Worm (Caenorhabditis elegans) whole organism, L4 larva: ENCODE data around the gene ccd-5.

Source experiments
- F37D6.2 ChIP-seq: sonication (generic microtip); optimal IDR thresholded peaks from 2 replicates; lab custom pipeline; 2016; ENCODE audit warnings: mild to moderate bottlenecking, missing genetic modification characterization, missing compliant biosample characterization
- F44E2.7 ChIP-seq: fragments of 200-800 bp; sonication (Bioruptor generic); IDR thresholded peaks from 2 replicates; pipeline ENCODE4 v2.1.2; 2022; ENCODE audit warnings: missing genetic modification characterization, missing compliant biosample characterization
- R02D3.7 ChIP-seq: fragments of 150-350 bp; sonication (generic microtip); optimal IDR thresholded peaks from 3 replicates; lab custom pipeline; 2014; ENCODE audit warnings: missing biosample characterization, missing genetic modification characterization
- Y105C5A.15 ChIP-seq: fragments of 200-800 bp; sonication (Bioruptor generic); IDR thresholded peaks from 2 replicates; pipeline ENCODE4 v1.3.6; 2022; ENCODE audit warnings: missing genetic modification characterization, missing compliant biosample characterization
- Y48G9A.11 ChIP-seq: fragments of 200-800 bp; sonication (Bioruptor generic); IDR thresholded peaks from 2 replicates; pipeline ENCODE4 v1.3.6; 2022; ENCODE audit warnings: missing genetic modification reagents, missing genetic modification characterization, missing compliant biosample characterization
- ZK337.2 ChIP-seq: fragments of 200-800 bp; sonication (Bioruptor generic); IDR thresholded peaks from 2 replicates; pipeline ENCODE4 v1.3.6; 2022; ENCODE audit warnings: missing genetic modification reagents, missing genetic modification characterization, missing compliant biosample characterization
- ZK546.5 ChIP-seq, 2 experiments: sonication (generic microtip); optimal IDR thresholded peaks; 2 replicates each; lab custom pipeline; 2017; ENCODE audit warnings: missing biosample characterization in 2 of 2, missing genetic modification characterization in 2 of 2
- attf-4 ChIP-seq: sonication (generic microtip); optimal IDR thresholded peaks from 3 replicates; lab custom pipeline; 2017; ENCODE audit warnings: missing biosample characterization, missing genetic modification characterization
- ceh-28 ChIP-seq: fragments of 150-350 bp; optimal IDR thresholded peaks from 2 replicates; lab custom pipeline; 2014; ENCODE audit warnings: missing biosample characterization, missing genetic modification reagents, missing genetic modification characterization
- ceh-32 ChIP-seq: sonication (generic microtip); optimal IDR thresholded peaks from 2 replicates; lab custom pipeline; 2016; ENCODE audit warnings: mild to moderate bottlenecking, missing genetic modification characterization, missing compliant biosample characterization; ENCODE audit not compliant: poor library complexity
- ceh-44 ChIP-seq: fragments of 200-800 bp; sonication (Bioruptor generic); IDR thresholded peaks from 2 replicates; pipeline ENCODE4 v1.3.6; 2022; ENCODE audit warnings: missing genetic modification reagents, missing genetic modification characterization, missing compliant biosample characterization
- ceh-82 ChIP-seq: sonication (generic microtip); optimal IDR thresholded peaks from 2 replicates; lab custom pipeline; 2017; ENCODE audit warnings: missing biosample characterization, missing genetic modification characterization
- ces-1 ChIP-seq: fragments of 150-350 bp; sonication (generic microtip); optimal IDR thresholded peaks from 4 replicates; lab custom pipeline; 2014; ENCODE audit warnings: missing biosample characterization, missing genetic modification reagents, missing genetic modification characterization
- cey-2 ChIP-seq: sonication (generic microtip); optimal IDR thresholded peaks from 3 replicates; lab custom pipeline; 2017; ENCODE audit warnings: missing genetic modification characterization, mild to moderate bottlenecking, missing compliant biosample characterization, antibody characterized with exemption, borderline replicate concordance; ENCODE audit not compliant: insufficient read depth
- daf-12 ChIP-seq: fragments of 150-350 bp; optimal IDR thresholded peaks from 2 replicates; lab custom pipeline; 2014; ENCODE audit warnings: missing biosample characterization, missing genetic modification reagents, missing genetic modification characterization
- daf-16 ChIP-seq, 3 experiments: sonication (generic microtip); optimal IDR thresholded peaks; 2 replicates each; lab custom pipeline; 2016 to 2017; ENCODE audit warnings: missing genetic modification characterization in 3 of 3, missing genetic modification reagents in 3 of 3, mild to moderate bottlenecking in 2 of 3, missing compliant biosample characterization in 2 of 3, missing biosample characterization in 1 of 3, moderate library complexity in 1 of 3
- daf-19 ChIP-seq: fragments of 200-800 bp; sonication (Bioruptor generic); conservative IDR thresholded peaks from 2 replicates; pipeline ENCODE4 v1.3.6; 2022; ENCODE audit warnings: missing genetic modification characterization, missing compliant biosample characterization
- daf-8 ChIP-seq: fragments of 200-800 bp; sonication (Bioruptor generic); IDR thresholded peaks from 2 replicates; pipeline ENCODE4 v1.3.6; 2022; ENCODE audit warnings: missing genetic modification characterization, missing compliant biosample characterization
- dmd-6 ChIP-seq: fragments of 200-800 bp; sonication (Bioruptor generic); IDR thresholded peaks from 2 replicates; pipeline ENCODE4 v1.3.6; 2022; ENCODE audit warnings: missing genetic modification reagents, missing genetic modification characterization, missing compliant biosample characterization
- gei-8 ChIP-seq: fragments of 200-800 bp; sonication (Bioruptor generic); optimal IDR thresholded peaks from 2 replicates; lab custom pipeline; 2018; ENCODE audit warnings: mild to moderate bottlenecking, missing genetic modification characterization, missing compliant biosample characterization
- hlh-30 ChIP-seq: sonication (generic microtip); optimal IDR thresholded peaks from 2 replicates; lab custom pipeline; 2017; ENCODE audit warnings: antibody characterized with exemption, mild to moderate bottlenecking, missing genetic modification characterization, missing compliant biosample characterization; ENCODE audit not compliant: insufficient read depth
- hmg-1.1 ChIP-seq: fragments of 200-800 bp; sonication (Bioruptor generic); IDR thresholded peaks from 2 replicates; pipeline ENCODE4 v1.3.6; 2022; ENCODE audit warnings: missing genetic modification reagents, missing genetic modification characterization, missing compliant biosample characterization
- jun-1 ChIP-seq: fragments of 150-350 bp; optimal IDR thresholded peaks from 2 replicates; lab custom pipeline; 2014; ENCODE audit warnings: missing biosample characterization, missing genetic modification reagents, missing genetic modification characterization
- lin-1 ChIP-seq: fragments of 200-800 bp; sonication (Bioruptor generic); IDR thresholded peaks from 2 replicates; pipeline ENCODE4 v1.3.6; 2022; ENCODE audit warnings: missing genetic modification reagents, missing genetic modification characterization, missing compliant biosample characterization
- lin-29 ChIP-seq: fragments of 200-800 bp; sonication (Bioruptor generic); IDR thresholded peaks from 2 replicates; pipeline ENCODE4 v1.3.6; 2022; ENCODE audit warnings: missing genetic modification reagents, missing genetic modification characterization, missing compliant biosample characterization
- lin-38 ChIP-seq: fragments of 200-800 bp; sonication (Bioruptor generic); IDR thresholded peaks from 2 replicates; pipeline ENCODE4 v1.3.6; 2022; ENCODE audit warnings: missing genetic modification reagents, missing genetic modification characterization, missing compliant biosample characterization
- lir-3 ChIP-seq: sonication (generic microtip); optimal IDR thresholded peaks from 2 replicates; lab custom pipeline; 2016; ENCODE audit warnings: mild to moderate bottlenecking, missing genetic modification characterization, missing compliant biosample characterization
- madf-5 ChIP-seq, 2 experiments: fragments of 200-800 bp; sonication (Bioruptor generic); IDR thresholded peaks; 2 replicates each; pipeline ENCODE4 v1.3.6; 2022; ENCODE audit warnings: missing compliant biosample characterization in 2 of 2, missing genetic modification characterization in 2 of 2
- madf-9 ChIP-seq: fragments of 200-800 bp; sonication (Bioruptor generic); conservative IDR thresholded peaks from 2 replicates; pipeline ENCODE4 v1.3.6; 2022; ENCODE audit warnings: missing genetic modification reagents, missing genetic modification characterization, missing compliant biosample characterization
- mdt-29 ChIP-seq: fragments of 200-800 bp; sonication (Bioruptor generic); IDR thresholded peaks from 2 replicates; pipeline ENCODE4 v1.3.6; 2022; ENCODE audit warnings: missing genetic modification reagents, missing genetic modification characterization, missing compliant biosample characterization
- mep-1 ChIP-seq: fragments of 150-350 bp; sonication (generic microtip); optimal IDR thresholded peaks from 3 replicates; lab custom pipeline; 2014; ENCODE audit warnings: missing biosample characterization, missing genetic modification characterization
- mes-2 ChIP-seq: sonication (generic microtip); optimal IDR thresholded peaks from 2 replicates; lab custom pipeline; 2016; ENCODE audit warnings: missing genotype, mild to moderate bottlenecking, missing genetic modification characterization, missing compliant biosample characterization; ENCODE audit not compliant: poor library complexity, severe bottlenecking
- mxl-3 ChIP-seq: fragments of 200-800 bp; sonication (Bioruptor generic); optimal IDR thresholded peaks from 2 replicates; lab custom pipeline; 2018; ENCODE audit warnings: mild to moderate bottlenecking, missing genetic modification characterization, missing compliant biosample characterization
- nhr-102 ChIP-seq: sonication (generic microtip); optimal IDR thresholded peaks from 2 replicates; lab custom pipeline; 2016; ENCODE audit warnings: mild to moderate bottlenecking, missing genetic modification characterization, moderate library complexity, missing compliant biosample characterization
- nhr-11 ChIP-seq: fragments of 150-350 bp; optimal IDR thresholded peaks from 2 replicates; lab custom pipeline; 2014; ENCODE audit warnings: missing biosample characterization, missing genetic modification characterization
- nhr-111 ChIP-seq: fragments of 200-800 bp; sonication (Bioruptor generic); optimal IDR thresholded peaks from 2 replicates; lab custom pipeline; 2018; ENCODE audit warnings: mild to moderate bottlenecking, missing genetic modification characterization, missing compliant biosample characterization
- nhr-237 ChIP-seq: sonication (generic microtip); optimal IDR thresholded peaks from 2 replicates; lab custom pipeline; 2017; ENCODE audit warnings: missing biosample characterization, missing genetic modification characterization
- nhr-28 ChIP-seq: fragments of 150-350 bp; optimal IDR thresholded peaks from 2 replicates; lab custom pipeline; 2014; ENCODE audit warnings: missing biosample characterization, missing genetic modification characterization
- nhr-41 ChIP-seq: fragments of 200-800 bp; sonication (Bioruptor generic); IDR thresholded peaks from 2 replicates; pipeline ENCODE4 v1.3.6; 2022; ENCODE audit warnings: missing genetic modification reagents, missing genetic modification characterization, missing compliant biosample characterization
- nhr-42 ChIP-seq: fragments of 200-800 bp; sonication (Bioruptor generic); IDR thresholded peaks from 2 replicates; pipeline ENCODE4 v1.3.6; 2022; ENCODE audit warnings: missing genetic modification characterization, missing compliant biosample characterization
- nhr-76 ChIP-seq: fragments of 150-350 bp; optimal IDR thresholded peaks from 2 replicates; lab custom pipeline; 2014; ENCODE audit warnings: missing biosample characterization, missing genetic modification characterization
- nhr-77 ChIP-seq: fragments of 150-350 bp; optimal IDR thresholded peaks from 2 replicates; lab custom pipeline; 2014; ENCODE audit warnings: missing biosample characterization, missing genetic modification characterization
- rbr-2 ChIP-seq: sonication (generic microtip); optimal IDR thresholded peaks from 2 replicates; lab custom pipeline; 2016; ENCODE audit warnings: missing genotype, missing genetic modification characterization, missing compliant biosample characterization
- skn-1 ChIP-seq: fragments of 150-350 bp; optimal IDR thresholded peaks from 2 replicates; lab custom pipeline; 2014; ENCODE audit warnings: missing biosample characterization, missing genetic modification characterization
- snpc-1.2 ChIP-seq: fragments of 200-800 bp; sonication (Bioruptor generic); IDR thresholded peaks from 2 replicates; pipeline ENCODE4 v1.3.6; 2022; ENCODE audit warnings: missing genetic modification reagents, missing genetic modification characterization, missing compliant biosample characterization
- spr-3 ChIP-seq: fragments of 200-800 bp; sonication (Bioruptor generic); optimal IDR thresholded peaks from 2 replicates; lab custom pipeline; 2018; ENCODE audit warnings: mild to moderate bottlenecking, missing genetic modification characterization, missing compliant biosample characterization
- unc-130 ChIP-seq: sonication (generic microtip); optimal IDR thresholded peaks from 2 replicates; lab custom pipeline; 2016; ENCODE audit warnings: missing genetic modification reagents, missing genetic modification characterization, missing compliant biosample characterization
- zfp-2 ChIP-seq: sonication (generic microtip); optimal IDR thresholded peaks from 2 replicates; lab custom pipeline; 2016; ENCODE audit warnings: mild to moderate bottlenecking, missing genetic modification characterization, missing compliant biosample characterization

ccd-5 gene

DNA sequence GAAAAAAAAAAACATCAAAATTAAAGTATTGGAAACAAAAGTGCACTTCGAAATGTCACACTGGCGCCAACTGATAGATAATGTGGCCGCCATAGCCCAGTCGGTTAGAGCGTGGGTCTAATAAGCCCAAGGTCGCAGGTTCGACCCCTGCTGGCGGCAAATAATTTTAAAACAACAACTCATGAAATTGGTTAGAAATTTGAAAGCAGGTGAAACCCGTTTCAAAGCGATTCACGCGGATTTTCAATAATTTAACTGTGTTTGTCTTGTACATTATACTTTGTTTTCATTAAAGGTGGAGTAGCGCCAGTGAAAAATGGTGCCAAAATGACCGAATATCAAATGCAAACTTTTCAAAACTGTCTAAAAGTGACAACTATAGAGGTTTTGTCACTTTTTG lies 41.2 kb downstream of the ccd-5 start (continued):
- TF ChIP-seq nhr-111 (GFP tag; lab: Kevin White, UChicago) (peak; percentile 34), daf-19 (GFP tag; lab: Robert Waterston, UW) (peak; percentile 80), ceh-28 (tag; lab: Kevin White, UChicago) (no peak), snpc-1.2 (GFP tag; lab: Robert Waterston, UW) (peak; percentile 81), daf-8 (GFP tag; lab: Robert Waterston, UW) (no peak), cey-2 (tag; lab: Kevin White, UChicago) (no peak), rbr-2 (tag; lab: Kevin White, UChicago) (peak; percentile 16), F37D6.2 (tag; lab: Kevin White, UChicago) (no peak), R02D3.7 (tag; lab: Kevin White, UChicago) (no peak), spr-3 (GFP tag; lab: Kevin White, UChicago) (peak; percentile 9), daf-12 (no peak), Y105C5A.15 (GFP tag; lab: Robert Waterston, UW) (no peak), hlh-30 (peak; percentile 46), mes-2 (tag; lab: Kevin White, UChicago) (peak; percentile 59), attf-4 (no peak)

DNA sequence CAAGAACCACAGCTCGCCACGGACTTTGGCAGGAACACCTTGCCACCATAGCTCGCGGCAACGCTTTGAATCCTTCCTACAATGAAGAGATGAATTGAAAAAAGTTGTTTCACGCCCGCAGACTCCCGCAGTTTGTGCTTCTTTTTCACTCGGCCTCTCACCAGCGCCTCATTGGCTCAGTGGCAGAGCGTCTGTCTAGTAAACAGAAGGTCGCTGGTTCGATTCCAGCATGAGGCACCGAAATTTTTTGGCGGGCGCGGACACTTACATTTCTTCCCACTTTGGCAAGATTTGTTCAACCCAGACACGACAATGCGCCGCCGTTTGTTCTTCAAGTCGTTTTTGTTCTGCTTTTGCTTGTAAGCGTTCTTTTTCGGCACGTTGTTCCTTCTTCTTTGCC lies 44.6 kb downstream of the ccd-5 start:
- 0 out of 2 replicates have a peak, but pooled peaks have one; percentile 51 for TF ChIP-seq F44E2.7 (GFP tag; lab: Robert Waterston, UW)
- no peak for TF ChIP-seq skn-1 (tag; lab: Kevin White, UChicago)
- no peak for TF ChIP-seq ceh-32 (tag; lab: Kevin White, UChicago)
- peak; percentile 37 for TF ChIP-seq F37D6.2 (tag; lab: Kevin White, UChicago)
- TF ChIP-seq unc-130 (GFP tag; lab: Kevin White, UChicago) = peak; percentile 8
- no peak for TF ChIP-seq jun-1 (tag; lab: Kevin White, UChicago)
- no peak for TF ChIP-seq daf-8 (GFP tag; lab: Robert Waterston, UW)
- TF ChIP-seq nhr-102 (tag; lab: Kevin White, UChicago) = peak; percentile 37
- TF ChIP-seq lin-38 (GFP tag; lab: Robert Waterston, UW) = peak; percentile 62
- 0 out of 4 replicates have a peak, but pooled peaks of 1 of the 2 experiments have one; percentile 62 for TF ChIP-seq madf-5 (GFP tag; IDR thresholded peaks at IDR 0.05; lab: Robert Waterston, UW)
- TF ChIP-seq nhr-42 (GFP tag; lab: Robert Waterston, UW) = 0 out of 2 replicates have a peak, but pooled peaks have one; percentile 48
- TF ChIP-seq daf-16 (GFP tag; optimal IDR thresholded peaks at IDR 0.05; lab: Kevin White, UChicago) = peak in 1 of 2 experiments; percentile 75
- TF ChIP-seq daf-16 (tag; optimal IDR thresholded peaks at IDR 0.05; lab: Kevin White, UChicago) = peak; percentile 66
- TF ChIP-seq gei-8 (GFP tag; lab: Kevin White, UChicago) = peak; percentile 27
- TF ChIP-seq rbr-2 (tag; lab: Kevin White, UChicago) = peak; percentile 39
- 0 out of 2 replicates have a peak, but pooled peaks have one; percentile 52 for TF ChIP-seq ZK337.2
- peak; percentile 56 for TF ChIP-seq mep-1 (tag; lab: Kevin White, UChicago)
- peak; percentile 12 for TF ChIP-seq hlh-30
- TF ChIP-seq zfp-2 = peak; percentile 2
- TF ChIP-seq Y48G9A.11 (GFP tag; lab: Robert Waterston, UW) = peak; percentile 28
- no peak for TF ChIP-seq nhr-77 (tag; lab: Kevin White, UChicago)
- TF ChIP-seq madf-9 (GFP tag; lab: Robert Waterston, UW) = peak; percentile 57; the same call in 1 of the 2 replicates
- no peak for TF ChIP-seq lir-3 (tag; lab: Kevin White, UChicago)
- TF ChIP-seq ceh-82 (tag; lab: Kevin White, UChicago) = no peak
- TF ChIP-seq ceh-44 = peak; percentile 57
- TF ChIP-seq dmd-6 = peak; percentile 63
- no peak for TF ChIP-seq lin-29 (GFP tag; lab: Robert Waterston, UW)
- 0 out of 2 replicates have a peak, but pooled peaks have one; percentile 41 for TF ChIP-seq mdt-29 (GFP tag; lab: Robert Waterston, UW)
- no peak for TF ChIP-seq ZK546.5 (tag; optimal IDR thresholded peaks at IDR 0.05; lab: Kevin White, UChicago)
- TF ChIP-seq nhr-11 (tag; lab: Kevin White, UChicago) = no peak
- TF ChIP-seq mxl-3 = peak; percentile 8
- TF ChIP-seq nhr-237 (tag; lab: Kevin White, UChicago) = no peak
- no peak for TF ChIP-seq nhr-76 (tag; lab: Kevin White, UChicago)
- no peak for TF ChIP-seq ces-1
- TF ChIP-seq hmg-1.1 (GFP tag; lab: Robert Waterston, UW) = peak; percentile 78
- 0 out of 2 replicates have a peak, but pooled peaks have one; percentile 37 for TF ChIP-seq nhr-41 (GFP tag; lab: Robert Waterston, UW)
- TF ChIP-seq lin-1 (GFP tag; lab: Robert Waterston, UW) = peak; percentile 76
- TF ChIP-seq nhr-28 (tag; lab: Kevin White, UChicago) = no peak
